Fruit fly (Drosophila melanogaster): ENCODE results near the gene Inx3.

Inx3 gene

dm6 chr3R:28851530-28851929 is 7.8 kb downstream of the Inx3 start:
- TF ChIP-seq CG7045 (GFP tag; optimal IDR thresholded peaks at IDR 0.05) (no peak), CG33017 (tag; optimal IDR thresholded peaks at IDR 0.05) (no peak), tj (GFP tag; optimal IDR thresholded peaks at IDR 0.05) (no peak), toe (GFP tag; optimal IDR thresholded peaks at IDR 0.05) (no peak), CG11617 (GFP tag; optimal IDR thresholded peaks at IDR 0.05) (no peak), Clk (GFP tag; optimal IDR thresholded peaks at IDR 0.05) (no peak), Crg-1 (GFP tag; optimal IDR thresholded peaks at IDR 0.05) (no peak), CG14711 (tag; optimal IDR thresholded peaks at IDR 0.05) (no peak), bab1 (GFP tag; optimal IDR thresholded peaks at IDR 0.05) (no peak), ovo (GFP tag; optimal IDR thresholded peaks at IDR 0.05) (no peak), kay (GFP tag; ENCODE audit: borderline replicate concordance) (no peak), CG5204 (GFP tag; optimal IDR thresholded peaks at IDR 0.05) (no peak), CG7101 (tag; optimal IDR thresholded peaks at IDR 0.05) (no peak), pad (GFP tag; optimal IDR thresholded peaks at IDR 0.05) (no peak), CG12768 (GFP tag; optimal IDR thresholded peaks at IDR 0.05) (no peak), CG1620 (GFP tag; optimal IDR thresholded peaks at IDR 0.05) (no peak), Mnt (GFP tag; optimal IDR thresholded peaks at IDR 0.05) (no peak), cic (GFP tag; optimal IDR thresholded peaks at IDR 0.05) (no peak)

- no peak for TF ChIP-seq ovo (GFP tag; optimal IDR thresholded peaks at IDR 0.05)
- TF ChIP-seq CG14711 (tag; optimal IDR thresholded peaks at IDR 0.05) = no peak
- TF ChIP-seq tj (GFP tag; optimal IDR thresholded peaks at IDR 0.05) = peak; percentile 57
- TF ChIP-seq pad (GFP tag; optimal IDR thresholded peaks at IDR 0.05) = no peak
These were observed 8.5 kb downstream of the Inx3 start for dm6 chr3R:28850662-28851257.

- TF ChIP-seq tj (GFP tag; optimal IDR thresholded peaks at IDR 0.05) (peak; percentile 92), CG12768 (GFP tag; optimal IDR thresholded peaks at IDR 0.05) (peak; percentile 35), cnc (optimal IDR thresholded peaks at IDR 0.05) (no peak), bab1 (GFP tag; optimal IDR thresholded peaks at IDR 0.05) (peak; percentile 48), CG11617 (GFP tag; optimal IDR thresholded peaks at IDR 0.05) (no peak), cic (GFP tag; optimal IDR thresholded peaks at IDR 0.05) (peak; percentile 10)
These were observed 10.4 kb downstream of the Inx3 start for dm6 chr3R:28848693-28849470.

dm6 chr3R:28847547-28848316 is 11.6 kb downstream of the Inx3 start:
- TF ChIP-seq CG7101 (tag; optimal IDR thresholded peaks at IDR 0.05) (no peak), Hr96 (GFP tag; optimal IDR thresholded peaks at IDR 0.05) (no peak), CG12768 (GFP tag; optimal IDR thresholded peaks at IDR 0.05) (no peak)

dm6 chr3R:28846877-28847529 is 12.3 kb downstream of the Inx3 start:
- no peak for TF ChIP-seq Hr96 (GFP tag; optimal IDR thresholded peaks at IDR 0.05)
- TF ChIP-seq kay (GFP tag; ENCODE audit: borderline replicate concordance) = peak; percentile 26
- peak; percentile 30 for TF ChIP-seq toe (GFP tag; optimal IDR thresholded peaks at IDR 0.05)
- no peak for TF ChIP-seq tj (GFP tag; optimal IDR thresholded peaks at IDR 0.05)

dm6 chr3R:28845981-28846380 is 13.3 kb downstream of the Inx3 start:
- TF ChIP-seq Clk (GFP tag; optimal IDR thresholded peaks at IDR 0.05) (no peak), pad (GFP tag; optimal IDR thresholded peaks at IDR 0.05) (no peak), CG12768 (GFP tag; optimal IDR thresholded peaks at IDR 0.05) (no peak), bab1 (GFP tag; optimal IDR thresholded peaks at IDR 0.05) (no peak), CG7045 (GFP tag; optimal IDR thresholded peaks at IDR 0.05) (no peak), CG7101 (tag; optimal IDR thresholded peaks at IDR 0.05) (no peak), cic (GFP tag; optimal IDR thresholded peaks at IDR 0.05) (no peak), ovo (GFP tag; optimal IDR thresholded peaks at IDR 0.05) (no peak), Hr96 (GFP tag; optimal IDR thresholded peaks at IDR 0.05) (no peak), toe (GFP tag; optimal IDR thresholded peaks at IDR 0.05) (no peak), tj (GFP tag; optimal IDR thresholded peaks at IDR 0.05) (no peak), CG5204 (GFP tag; optimal IDR thresholded peaks at IDR 0.05) (no peak), CG33017 (tag; optimal IDR thresholded peaks at IDR 0.05) (no peak), Mnt (GFP tag; optimal IDR thresholded peaks at IDR 0.05) (no peak)
